Fruit fly (Drosophila melanogaster) whole organism, embryonic: ENCODE data around the gene Mer.

Experiments used
- Antp ChIP-seq: fragments of 200-800 bp; sonication (Bioruptor generic); optimal IDR thresholded peaks from 3 replicates; lab custom pipeline; 2016; ENCODE audit warnings: missing biosample characterization, missing genetic modification characterization
- B-H2 ChIP-seq: fragments of 200-800 bp; sonication (Bioruptor generic); optimal IDR thresholded peaks from 2 replicates; lab custom pipeline; 2018; ENCODE audit warnings: missing biosample characterization, mild to moderate bottlenecking, missing genetic modification characterization
- BEAF-32 ChIP-seq: fragments of 200-800 bp; sonication (Bioruptor generic); optimal IDR thresholded peaks from 3 replicates; lab custom pipeline; 2017; ENCODE audit warnings: missing biosample characterization, missing genetic modification characterization, mild to moderate bottlenecking, moderate library complexity, missing genetic modification reagents
- Bdp1 ChIP-seq: fragments of 200-800 bp; sonication (Bioruptor generic); optimal IDR thresholded peaks from 3 replicates; lab custom pipeline; 2016; ENCODE audit warnings: missing biosample characterization, missing genetic modification characterization
- CG10209 ChIP-seq: fragments of 200-800 bp; sonication (Bioruptor generic); optimal IDR thresholded peaks from 3 replicates; lab custom pipeline; 2017; ENCODE audit warnings: missing biosample characterization, mild to moderate bottlenecking, missing genetic modification characterization, missing genetic modification reagents
- CG10462 ChIP-seq: fragments of 200-800 bp; sonication (Bioruptor generic); optimal IDR thresholded peaks from 2 replicates; lab custom pipeline; 2016; ENCODE audit warnings: missing biosample characterization, missing genetic modification characterization
- CG10565 ChIP-seq: fragments of 200-800 bp; sonication (Bioruptor generic); optimal IDR thresholded peaks from 3 replicates; lab custom pipeline; 2016; ENCODE audit warnings: missing biosample characterization, mild to moderate bottlenecking, missing genetic modification characterization
- CG11398 ChIP-seq: fragments of 200-800 bp; sonication (Bioruptor generic); optimal IDR thresholded peaks from 2 replicates; lab custom pipeline; 2016; ENCODE audit warnings: missing biosample characterization, missing genetic modification characterization
- CG14441 ChIP-seq: fragments of 200-800 bp; sonication (Bioruptor generic); IDR thresholded peaks from 2 replicates; pipeline ENCODE4 v1.3.6; 2022; ENCODE audit warnings: missing biosample characterization, missing genetic modification characterization
- CG15696 ChIP-seq: fragments of 200-800 bp; sonication (Bioruptor generic); optimal IDR thresholded peaks from 2 replicates; lab custom pipeline; 2019; ENCODE audit warnings: missing biosample characterization, mild to moderate bottlenecking, missing genetic modification characterization, moderate library complexity
- CG16813 ChIP-seq: fragments of 200-800 bp; sonication (Bioruptor generic); IDR thresholded peaks from 3 replicates; pipeline ENCODE4 v1.3.6; 2022; ENCODE audit warnings: missing biosample characterization, missing genetic modification characterization; ENCODE audit not compliant: partially characterized antibody
- CG16863 ChIP-seq: fragments of 200-800 bp; sonication (Bioruptor generic); optimal IDR thresholded peaks from 3 replicates; lab custom pipeline; 2016; ENCODE audit warnings: missing biosample characterization, missing genetic modification characterization
- CG1792 ChIP-seq: fragments of 200-800 bp; sonication (Bioruptor generic); optimal IDR thresholded peaks from 2 replicates; lab custom pipeline; 2016; ENCODE audit warnings: missing biosample characterization, missing genetic modification characterization
- CG18011 ChIP-seq: fragments of 200-800 bp; sonication (Bioruptor generic); optimal IDR thresholded peaks from 2 replicates; lab custom pipeline; 2017; ENCODE audit warnings: missing biosample characterization, missing genetic modification characterization, mild to moderate bottlenecking, moderate library complexity, missing genotype
- CG2202 ChIP-seq: fragments of 200-800 bp; sonication (Bioruptor generic); optimal IDR thresholded peaks from 2 replicates; lab custom pipeline; 2018; ENCODE audit warnings: missing biosample characterization, mild to moderate bottlenecking, missing genetic modification characterization
- CG30431 ChIP-seq: fragments of 200-800 bp; sonication (Bioruptor generic); optimal IDR thresholded peaks from 2 replicates; lab custom pipeline; 2017; ENCODE audit warnings: missing biosample characterization, missing genetic modification characterization
- CG31365 ChIP-seq: fragments of 200-800 bp; sonication (Bioruptor generic); optimal IDR thresholded peaks from 2 replicates; lab custom pipeline; 2018; ENCODE audit warnings: missing biosample characterization, mild to moderate bottlenecking, missing genetic modification characterization
- CG4404 ChIP-seq: fragments of 200-800 bp; sonication (Bioruptor generic); IDR thresholded peaks from 2 replicates; pipeline ENCODE4 v1.3.6; 2022; ENCODE audit warnings: missing biosample characterization, missing genetic modification characterization
- CG7745 ChIP-seq: fragments of 200-800 bp; sonication (Bioruptor generic); optimal IDR thresholded peaks from 2 replicates; lab custom pipeline; 2018; ENCODE audit warnings: missing biosample characterization, mild to moderate bottlenecking, missing genetic modification characterization, moderate library complexity
- CG8944 ChIP-seq: fragments of 200-800 bp; sonication (Bioruptor generic); optimal IDR thresholded peaks from 3 replicates; lab custom pipeline; 2016; ENCODE audit warnings: missing biosample characterization, missing genetic modification characterization
- Dfd ChIP-seq, 2 experiments: fragments of >200 bp; optimal IDR thresholded peaks; 2 replicates each; lab custom pipeline; 2017; ENCODE audit warnings: missing biosample characterization in 2 of 2, missing genetic modification characterization in 2 of 2
- Doc3 ChIP-seq: fragments of 200-800 bp; sonication (Bioruptor generic); IDR thresholded peaks from 3 replicates; pipeline ENCODE4 v1.3.6; 2022; ENCODE audit warnings: missing biosample characterization, missing genetic modification characterization; ENCODE audit not compliant: partially characterized antibody
- Drgx ChIP-seq: fragments of 200-800 bp; sonication (Bioruptor generic); IDR thresholded peaks from 2 replicates; pipeline ENCODE4 v1.3.6; 2022; ENCODE audit warnings: missing biosample characterization, missing genetic modification characterization
- ERR ChIP-seq: fragments of 200-800 bp; sonication (Bioruptor generic); optimal IDR thresholded peaks from 2 replicates; lab custom pipeline; 2016; ENCODE audit warnings: missing biosample characterization, missing genetic modification characterization
- Fer1 ChIP-seq: fragments of 200-800 bp; sonication (Bioruptor generic); optimal IDR thresholded peaks from 2 replicates; lab custom pipeline; 2017; ENCODE audit warnings: missing biosample characterization, mild to moderate bottlenecking, missing genetic modification characterization
- HLH3B ChIP-seq: fragments of 200-800 bp; sonication (Bioruptor generic); IDR thresholded peaks from 2 replicates; pipeline ENCODE4 v1.3.6; 2022; ENCODE audit warnings: missing biosample characterization, missing genetic modification characterization
- Mad ChIP-seq: fragments of 200-800 bp; sonication (Bioruptor generic); optimal IDR thresholded peaks from 2 replicates; lab custom pipeline; 2016; ENCODE audit warnings: missing biosample characterization, missing genetic modification characterization
- NK7.1 ChIP-seq: fragments of 200-800 bp; sonication (Bioruptor generic); optimal IDR thresholded peaks from 3 replicates; lab custom pipeline; 2016; ENCODE audit warnings: missing biosample characterization, missing genetic modification characterization
- Neu2 ChIP-seq: fragments of 200-800 bp; sonication (Bioruptor generic); optimal IDR thresholded peaks from 3 replicates; lab custom pipeline; 2016; ENCODE audit warnings: missing biosample characterization, missing genetic modification characterization, borderline replicate concordance
- Oaz ChIP-seq: fragments of 200-800 bp; sonication (Bioruptor generic); IDR thresholded peaks from 2 replicates; pipeline ENCODE4 v1.3.6; 2022; ENCODE audit warnings: missing biosample characterization, missing genetic modification characterization
- Rfx ChIP-seq: fragments of 200-800 bp; sonication (Bioruptor generic); IDR thresholded peaks from 2 replicates; pipeline ENCODE4 v1.3.6; 2022; ENCODE audit warnings: missing biosample characterization, missing genetic modification characterization
- Usf ChIP-seq: fragments of 200-800 bp; sonication (Bioruptor generic); optimal IDR thresholded peaks from 2 replicates; lab custom pipeline; 2017; ENCODE audit warnings: missing genotype, missing biosample characterization, missing genetic modification characterization
- ac ChIP-seq: fragments of 200-800 bp; sonication (Bioruptor generic); optimal IDR thresholded peaks from 3 replicates; lab custom pipeline; 2017; ENCODE audit warnings: missing biosample characterization, mild to moderate bottlenecking, missing genetic modification characterization
- bowl ChIP-seq: fragments of 200-800 bp; sonication (Bioruptor generic); IDR thresholded peaks from 2 replicates; pipeline ENCODE4 v1.3.6; 2022; ENCODE audit warnings: missing biosample characterization, missing genetic modification characterization
- chif ChIP-seq, 2 experiments: fragments of 200-800 bp; sonication (Bioruptor generic); optimal IDR thresholded peaks; 3 replicates each; lab custom pipeline; 2016; ENCODE audit warnings: missing biosample characterization in 2 of 2, missing genetic modification characterization in 2 of 2
- en ChIP-seq: fragments of 200-800 bp; sonication (Bioruptor generic); optimal IDR thresholded peaks from 2 replicates; lab custom pipeline; 2016; ENCODE audit warnings: missing biosample characterization, missing genetic modification characterization
- hb ChIP-seq: fragments of 200-800 bp; sonication (Bioruptor generic); IDR thresholded peaks from 3 replicates; pipeline ENCODE4 v1.3.6; 2022; ENCODE audit warnings: missing biosample characterization, missing genetic modification characterization; ENCODE audit not compliant: partially characterized antibody
- hkb ChIP-seq, 2 experiments: fragments of 200-800 bp in 1 of 2; fragments of >200 bp in 1 of 2; sonication (Bioruptor generic) in 1 of 2; IDR thresholded peaks in 1 of 2; optimal IDR thresholded peaks in 1 of 2; 2 replicates each; pipeline versions ENCODE4 v1.3.6 to Lab custom; 2017 to 2022; ENCODE audit warnings: missing biosample characterization in 1 of 2, missing genetic modification characterization in 1 of 2
- hth ChIP-seq: fragments of >200 bp; optimal IDR thresholded peaks from 2 replicates; lab custom pipeline; 2017; ENCODE audit warnings: inconsistent platforms
- jing ChIP-seq: fragments of 200-800 bp; sonication (Bioruptor generic); optimal IDR thresholded peaks from 2 replicates; lab custom pipeline; 2018; ENCODE audit warnings: missing biosample characterization, mild to moderate bottlenecking, missing genetic modification characterization
- kay ChIP-seq: fragments of 200-800 bp; sonication (Bioruptor generic); optimal IDR thresholded peaks from 2 replicates; lab custom pipeline; 2016; ENCODE audit warnings: missing biosample characterization, missing genetic modification characterization
- knrl ChIP-seq: fragments of 200-800 bp; sonication (Bioruptor generic); IDR thresholded peaks from 3 replicates; pipeline ENCODE4 v1.3.6; 2022; ENCODE audit warnings: missing biosample characterization, missing genetic modification characterization; ENCODE audit not compliant: partially characterized antibody
- mam ChIP-seq: fragments of 200-800 bp; sonication (Bioruptor generic); optimal IDR thresholded peaks from 3 replicates; lab custom pipeline; 2016; ENCODE audit warnings: missing biosample characterization, missing genetic modification characterization
- nau ChIP-seq: fragments of 200-800 bp; sonication (Bioruptor generic); optimal IDR thresholded peaks from 3 replicates; lab custom pipeline; 2017; ENCODE audit warnings: missing biosample characterization, mild to moderate bottlenecking, missing genetic modification characterization, missing genetic modification reagents
- org-1 ChIP-seq: fragments of 200-800 bp; sonication (Bioruptor generic); optimal IDR thresholded peaks from 2 replicates; lab custom pipeline; 2017; ENCODE audit warnings: missing biosample characterization, missing genetic modification characterization
- ro ChIP-seq: fragments of 200-800 bp; sonication (Bioruptor generic); IDR thresholded peaks from 2 replicates; pipeline ENCODE4 v1.3.6; 2022; ENCODE audit warnings: missing biosample characterization, missing genetic modification characterization
- salm ChIP-seq: fragments of 200-800 bp; sonication (Bioruptor generic); optimal IDR thresholded peaks from 2 replicates; lab custom pipeline; 2018; ENCODE audit warnings: missing biosample characterization, mild to moderate bottlenecking, missing genetic modification characterization
- scrt ChIP-seq: fragments of 200-800 bp; sonication (Bioruptor generic); optimal IDR thresholded peaks from 2 replicates; lab custom pipeline; 2018; ENCODE audit warnings: missing biosample characterization, mild to moderate bottlenecking, missing genetic modification characterization, moderate library complexity
- slou ChIP-seq: fragments of 200-800 bp; sonication (Bioruptor generic); optimal IDR thresholded peaks from 3 replicates; lab custom pipeline; 2016; ENCODE audit warnings: missing biosample characterization, missing genetic modification characterization

Mer gene

DNA sequence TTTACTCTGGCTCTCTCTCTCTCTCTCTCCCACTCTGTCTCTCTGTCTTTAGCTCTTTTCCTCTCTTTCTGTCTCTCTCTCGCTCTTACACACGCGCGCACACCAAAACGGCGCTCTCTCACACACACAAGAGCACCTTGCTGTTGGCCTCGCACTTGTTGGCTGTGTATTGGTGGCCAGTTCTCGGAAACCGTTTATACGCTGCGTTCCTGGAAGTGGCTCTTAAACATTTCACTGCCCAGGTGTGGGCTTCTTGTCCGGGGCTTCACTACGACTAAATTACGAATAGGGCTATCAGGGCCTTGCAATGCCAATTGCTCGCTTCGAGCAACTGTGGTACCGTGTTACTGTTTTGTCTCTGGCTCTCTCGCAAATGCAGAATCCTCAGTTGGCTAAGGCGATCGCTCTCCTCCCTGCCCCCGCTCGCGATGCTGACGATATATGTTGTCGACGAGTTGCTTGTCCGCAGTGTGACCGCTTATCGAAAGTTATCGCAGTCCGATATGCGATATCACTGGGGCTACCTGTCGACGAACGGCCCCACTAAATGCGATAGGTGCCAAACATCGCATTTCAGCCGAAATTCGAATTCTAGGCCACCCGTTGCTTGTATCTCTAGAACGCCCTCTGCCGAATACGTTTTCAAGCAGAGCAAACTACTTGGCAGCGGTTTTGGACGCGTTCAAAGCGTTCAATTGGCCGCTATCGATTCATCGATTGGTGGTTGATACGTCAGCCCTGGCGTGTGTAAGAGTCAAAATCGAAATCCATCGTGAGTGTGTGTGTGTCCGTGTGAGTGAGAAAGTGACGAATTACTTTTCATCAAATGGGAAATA lies 10.0 kb downstream of the Mer start, which contains the start of the genes dome and Ubqn (continued):
- TF ChIP-seq Doc3 (GFP tag; lab: Robert Waterston, UW) = peak; percentile 82
- no peak for TF ChIP-seq Usf (GFP tag; lab: Kevin White, UChicago)
- TF ChIP-seq CG4404 (GFP tag; lab: Robert Waterston, UW) = no peak
- TF ChIP-seq knrl = peak; percentile 93
- peak; percentile 63 for TF ChIP-seq hkb (optimal IDR thresholded peaks at IDR 0.05; lab: Kevin White, UChicago)
- TF ChIP-seq hkb (GFP tag; IDR thresholded peaks at IDR 0.05; lab: Robert Waterston, UW) = 0 out of 2 replicates have a peak, but pooled peaks have one; percentile 22
- no peak for TF ChIP-seq CG30431
- peak; percentile 48 for TF ChIP-seq Fer1
- TF ChIP-seq Drgx (GFP tag; lab: Robert Waterston, UW) = no peak
- TF ChIP-seq HLH3B = no peak
- peak; percentile 46 for TF ChIP-seq CG16863
- no peak for TF ChIP-seq salm (tag; lab: Kevin White, UChicago)
- TF ChIP-seq jing = no peak
- TF ChIP-seq Mad (GFP tag; lab: Kevin White, UChicago) = no peak
- no peak for TF ChIP-seq Oaz (GFP tag; lab: Robert Waterston, UW)
- no peak for TF ChIP-seq CG10565 (GFP tag; lab: Kevin White, UChicago)
- TF ChIP-seq CG11398 (GFP tag; lab: Kevin White, UChicago) = no peak
- TF ChIP-seq hb (GFP tag; lab: Robert Waterston, UW) = peak; percentile 93
- no peak for TF ChIP-seq CG14441 (GFP tag; lab: Robert Waterston, UW)
- TF ChIP-seq hth (lab: Kevin White, UChicago) = no peak
- TF ChIP-seq Bdp1 = no peak
- TF ChIP-seq CG16813 (GFP tag; lab: Robert Waterston, UW) = peak; percentile 95
- no peak for TF ChIP-seq CG10462 (GFP tag; lab: Kevin White, UChicago)
- TF ChIP-seq CG10209 = no peak
- TF ChIP-seq CG18011 (GFP tag; lab: Kevin White, UChicago) = no peak
- no peak for TF ChIP-seq CG15696
- TF ChIP-seq B-H2 (GFP tag; lab: Kevin White, UChicago) = no peak
- TF ChIP-seq slou (GFP tag; lab: Kevin White, UChicago) = no peak
- no peak for TF ChIP-seq NK7.1 (GFP tag; lab: Kevin White, UChicago)
- TF ChIP-seq Neu2 (GFP tag; lab: Kevin White, UChicago) = peak; percentile 82
- no peak for TF ChIP-seq nau (GFP tag; lab: Kevin White, UChicago)
- no peak for TF ChIP-seq en
- no peak for TF ChIP-seq ERR (GFP tag; lab: Kevin White, UChicago)
- no peak for TF ChIP-seq Dfd (GFP tag; optimal IDR thresholded peaks at IDR 0.05; lab: Kevin White, UChicago)
- TF ChIP-seq CG8944 = no peak
- peak; percentile 98 for TF ChIP-seq BEAF-32 (GFP tag; lab: Kevin White, UChicago)
- no peak for TF ChIP-seq Antp
- TF ChIP-seq chif (GFP tag; optimal IDR thresholded peaks at IDR 0.05; lab: Kevin White, UChicago) = no peak
- no peak for TF ChIP-seq Rfx (GFP tag; lab: Robert Waterston, UW)
- TF ChIP-seq CG1792 (GFP tag; lab: Kevin White, UChicago) = no peak
- no peak for TF ChIP-seq ro (GFP tag; lab: Robert Waterston, UW)
- TF ChIP-seq ac (GFP tag; lab: Kevin White, UChicago) = no peak
- TF ChIP-seq kay = peak; percentile 71
- no peak for TF ChIP-seq mam (GFP tag; lab: Kevin White, UChicago)
- no peak for TF ChIP-seq CG31365 (tag; lab: Kevin White, UChicago)
- TF ChIP-seq bowl (GFP tag; lab: Robert Waterston, UW) = no peak
- peak; percentile 18 for TF ChIP-seq scrt
- no peak for TF ChIP-seq org-1 (GFP tag; lab: Kevin White, UChicago)
- no peak for TF ChIP-seq CG2202 (tag; lab: Kevin White, UChicago)
- TF ChIP-seq CG7745 (tag; lab: Kevin White, UChicago) = no peak
